Worm (Caenorhabditis elegans) whole organism, late embryonic: ENCODE results near the gene Y54G2A.44.
A peak's percentile ranks its signal among the peaks of the same experiment; 100 is the strongest.

Experiments used
- C08G9.2 ChIP-seq: sonication (generic microtip); optimal IDR thresholded peaks from 2 replicates; lab custom pipeline; 2016; ENCODE audit warnings: mild to moderate bottlenecking, missing genetic modification characterization, moderate library complexity, missing compliant biosample characterization
- C38D4.7 ChIP-seq: fragments of 200-800 bp; sonication (Bioruptor generic); optimal IDR thresholded peaks from 2 replicates; lab custom pipeline; 2018; ENCODE audit warnings: mild to moderate bottlenecking, missing genetic modification characterization, moderate library complexity, missing compliant biosample characterization
- F13H6.1 ChIP-seq: sonication (generic microtip); optimal IDR thresholded peaks from 2 replicates; lab custom pipeline; 2016; ENCODE audit warnings: missing genetic modification characterization, missing compliant biosample characterization
- ama-1 ChIP-seq: fragments of 150-350 bp; optimal IDR thresholded peaks from 2 replicates; lab custom pipeline; 2014
- ceh-14 ChIP-seq: sonication (generic microtip); optimal IDR thresholded peaks from 2 replicates; lab custom pipeline; 2016; ENCODE audit warnings: missing genotype, missing genetic modification characterization, missing compliant biosample characterization
- ceh-2 ChIP-seq: sonication (generic microtip); optimal IDR thresholded peaks from 2 replicates; lab custom pipeline; 2016; ENCODE audit warnings: missing genotype, missing genetic modification characterization, missing compliant biosample characterization
- ceh-22 ChIP-seq: sonication (generic microtip); optimal IDR thresholded peaks from 2 replicates; lab custom pipeline; 2017; ENCODE audit warnings: missing biosample characterization, missing genetic modification characterization
- ceh-24 ChIP-seq: sonication (generic microtip); optimal IDR thresholded peaks from 2 replicates; lab custom pipeline; 2016; ENCODE audit warnings: mild to moderate bottlenecking, missing genetic modification characterization, missing compliant biosample characterization
- ceh-31 ChIP-seq: sonication (generic microtip); optimal IDR thresholded peaks from 2 replicates; lab custom pipeline; 2016; ENCODE audit warnings: missing genetic modification characterization, missing compliant biosample characterization
- ceh-34 ChIP-seq: sonication (generic microtip); optimal IDR thresholded peaks from 2 replicates; lab custom pipeline; 2016; ENCODE audit warnings: mild to moderate bottlenecking, missing genetic modification characterization, missing compliant biosample characterization
- ceh-45 ChIP-seq: fragments of 200-800 bp; sonication (Bioruptor generic); IDR thresholded peaks from 2 replicates; pipeline ENCODE4 v1.3.6; 2022; ENCODE audit warnings: missing genetic modification reagents, missing genetic modification characterization, missing compliant biosample characterization
- ceh-6 ChIP-seq: fragments of 200-800 bp; sonication (Bioruptor generic); optimal IDR thresholded peaks from 2 replicates; lab custom pipeline; 2018; ENCODE audit warnings: mild to moderate bottlenecking, missing genetic modification characterization, missing compliant biosample characterization
- ceh-9 ChIP-seq: sonication (generic microtip); optimal IDR thresholded peaks from 2 replicates; lab custom pipeline; 2016; ENCODE audit warnings: mild to moderate bottlenecking, missing genetic modification characterization, inconsistent platforms, missing compliant biosample characterization
- che-1 ChIP-seq: sonication (generic microtip); optimal IDR thresholded peaks from 2 replicates; lab custom pipeline; 2016; ENCODE audit warnings: mild to moderate bottlenecking, missing genetic modification characterization, missing compliant biosample characterization
- ets-4 ChIP-seq: sonication (generic microtip); optimal IDR thresholded peaks from 2 replicates; lab custom pipeline; 2016; ENCODE audit warnings: missing genetic modification characterization, missing compliant biosample characterization
- eyg-1 ChIP-seq: sonication (generic microtip); optimal IDR thresholded peaks from 2 replicates; lab custom pipeline; 2016; ENCODE audit warnings: missing genotype, missing genetic modification characterization, missing compliant biosample characterization
- fax-1 ChIP-seq: sonication (generic microtip); optimal IDR thresholded peaks from 2 replicates; lab custom pipeline; 2016; ENCODE audit warnings: missing genotype, missing genetic modification characterization, missing compliant biosample characterization
- fkh-10 ChIP-seq: fragments of 150-350 bp; optimal IDR thresholded peaks from 2 replicates; lab custom pipeline; 2014; ENCODE audit warnings: missing biosample characterization, missing genetic modification reagents, missing genetic modification characterization
- fkh-6 ChIP-seq: sonication (generic microtip); optimal IDR thresholded peaks from 2 replicates; lab custom pipeline; 2016; ENCODE audit warnings: missing genetic modification characterization, missing compliant biosample characterization
- gmeb-2 ChIP-seq: sonication (generic microtip); optimal IDR thresholded peaks from 2 replicates; lab custom pipeline; 2016; ENCODE audit warnings: missing genetic modification characterization, inconsistent platforms, missing compliant biosample characterization
- hlh-30 ChIP-seq: sonication (generic microtip); optimal IDR thresholded peaks from 2 replicates; lab custom pipeline; 2017; ENCODE audit warnings: antibody characterized with exemption, missing genetic modification characterization, missing compliant biosample characterization; ENCODE audit not compliant: insufficient read depth
- hlh-6 ChIP-seq: sonication (generic microtip); optimal IDR thresholded peaks from 2 replicates; lab custom pipeline; 2016; ENCODE audit warnings: missing genotype, missing genetic modification characterization, missing compliant biosample characterization
- hlh-8 ChIP-seq: sonication (generic microtip); optimal IDR thresholded peaks from 2 replicates; lab custom pipeline; 2016; ENCODE audit warnings: missing genotype, missing genetic modification characterization, missing compliant biosample characterization
- lim-6 ChIP-seq: sonication (generic microtip); optimal IDR thresholded peaks from 2 replicates; lab custom pipeline; 2016; ENCODE audit warnings: missing genetic modification characterization, missing compliant biosample characterization
- lin-11 ChIP-seq: fragments of 200-800 bp; sonication (Bioruptor generic); optimal IDR thresholded peaks from 2 replicates; lab custom pipeline; 2018; ENCODE audit warnings: mild to moderate bottlenecking, missing genetic modification characterization, missing compliant biosample characterization
- mec-3 ChIP-seq: sonication (generic microtip); optimal IDR thresholded peaks from 2 replicates; lab custom pipeline; 2016; ENCODE audit warnings: borderline replicate concordance, missing genetic modification characterization, missing compliant biosample characterization
- nfya-1 ChIP-seq: sonication (generic microtip); optimal IDR thresholded peaks from 2 replicates; lab custom pipeline; 2017; ENCODE audit warnings: missing genetic modification characterization, mild to moderate bottlenecking, missing compliant biosample characterization, antibody characterized with exemption, moderate library complexity
- nhr-232 ChIP-seq: sonication (generic microtip); optimal IDR thresholded peaks from 2 replicates; lab custom pipeline; 2016; ENCODE audit warnings: missing genetic modification characterization, missing compliant biosample characterization
- odd-2 ChIP-seq: sonication (generic microtip); optimal IDR thresholded peaks from 2 replicates; lab custom pipeline; 2017; ENCODE audit warnings: antibody characterized with exemption, mild to moderate bottlenecking, missing genetic modification characterization, missing compliant biosample characterization
- pat-9 ChIP-seq: fragments of 200-800 bp; sonication (Bioruptor generic); optimal IDR thresholded peaks from 2 replicates; lab custom pipeline; 2018; ENCODE audit warnings: mild to moderate bottlenecking, missing genetic modification characterization, moderate library complexity, missing compliant biosample characterization
- pha-4 ChIP-seq: fragments of 150-350 bp; optimal IDR thresholded peaks from 2 replicates; lab custom pipeline; 2018; ENCODE audit warnings: missing biosample characterization, missing genetic modification reagents, missing genetic modification characterization
- pros-1 ChIP-seq: fragments of 150-350 bp; optimal IDR thresholded peaks from 2 replicates; lab custom pipeline; 2014; ENCODE audit warnings: missing biosample characterization, missing genetic modification reagents, missing genetic modification characterization
- ref-2 ChIP-seq: sonication (generic microtip); optimal IDR thresholded peaks from 2 replicates; lab custom pipeline; 2016; ENCODE audit warnings: missing genetic modification characterization, missing compliant biosample characterization
- rnt-1 ChIP-seq: sonication (generic microtip); optimal IDR thresholded peaks from 2 replicates; lab custom pipeline; 2016; ENCODE audit warnings: missing genetic modification characterization, missing compliant biosample characterization
- sox-2 ChIP-seq: fragments of 200-800 bp; sonication (Bioruptor generic); IDR thresholded peaks from 2 replicates; pipeline ENCODE4 v1.3.6; 2022; ENCODE audit warnings: missing genetic modification reagents, missing genetic modification characterization, missing compliant biosample characterization
- sox-4 ChIP-seq: sonication (generic microtip); optimal IDR thresholded peaks from 2 replicates; lab custom pipeline; 2017; ENCODE audit warnings: mild to moderate bottlenecking, missing genetic modification characterization, inconsistent platforms, missing compliant biosample characterization
- syd-9 ChIP-seq: sonication (generic microtip); optimal IDR thresholded peaks from 2 replicates; lab custom pipeline; 2016; ENCODE audit warnings: mild to moderate bottlenecking, missing genetic modification characterization, moderate library complexity, missing compliant biosample characterization
- tbx-2 ChIP-seq: sonication (generic microtip); optimal IDR thresholded peaks from 2 replicates; lab custom pipeline; 2016; ENCODE audit warnings: missing genetic modification characterization, missing compliant biosample characterization
- tbx-7 ChIP-seq: sonication (generic microtip); optimal IDR thresholded peaks from 2 replicates; lab custom pipeline; 2016; ENCODE audit warnings: missing genotype, missing genetic modification characterization, missing compliant biosample characterization
- ttx-3 ChIP-seq: sonication (generic microtip); optimal IDR thresholded peaks from 2 replicates; lab custom pipeline; 2016; ENCODE audit warnings: missing genetic modification reagents, missing genetic modification characterization, missing compliant biosample characterization
- unc-42 ChIP-seq: sonication (generic microtip); optimal IDR thresholded peaks from 2 replicates; lab custom pipeline; 2016; ENCODE audit warnings: missing genotype, missing genetic modification characterization, missing compliant biosample characterization
- unc-86 ChIP-seq: sonication (generic microtip); optimal IDR thresholded peaks from 2 replicates; lab custom pipeline; 2016; ENCODE audit warnings: missing genetic modification characterization, missing compliant biosample characterization
- ztf-16 ChIP-seq: sonication (generic microtip); optimal IDR thresholded peaks from 2 replicates; lab custom pipeline; 2017; ENCODE audit warnings: missing genetic modification characterization, missing compliant biosample characterization

The Y54G2A.44 gene

ce11 chrIV:2802193-2802592, 535 bp downstream of the Y54G2A.44 start:
- no peak for TF ChIP-seq rnt-1 (tag; lab: Kevin White, UChicago)
- TF ChIP-seq lin-11 (tag; lab: Kevin White, UChicago), result no peak
- no peak for TF ChIP-seq nfya-1 (tag; lab: Kevin White, UChicago)
- no peak for TF ChIP-seq ttx-3 (tag; lab: Kevin White, UChicago)
- peak; percentile 38 for TF ChIP-seq ceh-6
- peak; percentile 4 for TF ChIP-seq che-1 (tag; lab: Kevin White, UChicago)
- no peak for TF ChIP-seq ceh-24 (tag; lab: Kevin White, UChicago)
- TF ChIP-seq C38D4.7 (GFP tag; lab: Kevin White, UChicago), result peak; percentile 32
- no peak for TF ChIP-seq eyg-1
- TF ChIP-seq hlh-6, result no peak
- no peak for TF ChIP-seq sox-4 (tag; lab: Kevin White, UChicago)
- no peak for TF ChIP-seq F13H6.1 (tag; lab: Kevin White, UChicago)
- TF ChIP-seq ceh-34 (tag; lab: Kevin White, UChicago), result no peak
- TF ChIP-seq hlh-8, result no peak
- TF ChIP-seq odd-2 (tag; lab: Kevin White, UChicago), result no peak
- TF ChIP-seq ama-1 (lab: Kevin White, UChicago), result no peak
- TF ChIP-seq pros-1 (tag; lab: Kevin White, UChicago), result no peak
- peak; percentile 7 for TF ChIP-seq tbx-2 (tag; lab: Kevin White, UChicago)
- no peak for TF ChIP-seq fax-1 (tag; lab: Kevin White, UChicago)
- no peak for TF ChIP-seq lim-6 (tag; lab: Kevin White, UChicago)
- peak; percentile 14 for TF ChIP-seq gmeb-2 (tag; lab: Kevin White, UChicago)
- no peak for TF ChIP-seq ceh-31 (tag; lab: Kevin White, UChicago)
- TF ChIP-seq nhr-232 (tag; lab: Kevin White, UChicago), result peak; percentile 29
- no peak for TF ChIP-seq pha-4 (tag; lab: Kevin White, UChicago)
- TF ChIP-seq ztf-16 (tag; lab: Kevin White, UChicago), result no peak
- TF ChIP-seq ceh-14 (tag; lab: Kevin White, UChicago), result no peak
- TF ChIP-seq mec-3 (tag; lab: Kevin White, UChicago), result no peak
- TF ChIP-seq fkh-6 (tag; lab: Kevin White, UChicago), result no peak
- peak; percentile 46 for TF ChIP-seq C08G9.2
- TF ChIP-seq unc-42 (tag; lab: Kevin White, UChicago), result no peak
- no peak for TF ChIP-seq ets-4 (tag; lab: Kevin White, UChicago)

- TF ChIP-seq tbx-2 (tag; lab: Kevin White, UChicago) (no peak), ceh-2 (tag; lab: Kevin White, UChicago) (no peak), pat-9 (no peak), ref-2 (tag; lab: Kevin White, UChicago) (no peak), ceh-34 (tag; lab: Kevin White, UChicago) (no peak), ztf-16 (tag; lab: Kevin White, UChicago) (no peak), fax-1 (tag; lab: Kevin White, UChicago) (no peak), fkh-10 (GFP tag; lab: Kevin White, UChicago) (no peak), ceh-45 (GFP tag; lab: Robert Waterston, UW) (no peak), unc-86 (tag; lab: Kevin White, UChicago) (no peak), pros-1 (tag; lab: Kevin White, UChicago) (no peak), tbx-7 (tag; lab: Kevin White, UChicago) (no peak), ceh-22 (tag; lab: Kevin White, UChicago) (no peak), sox-2 (GFP tag; lab: Robert Waterston, UW) (no peak), syd-9 (tag; lab: Kevin White, UChicago) (no peak), hlh-30 (no peak), ceh-9 (no peak)
Measured at ce11 chrIV:2803652-2804051, 2.0 kb downstream of the Y54G2A.44 start, which contains the start of gene Y54G2A.32. Gene Y54G2A.32, plus strand, starts transcription at chrIV:2803952.
